Worm (Caenorhabditis elegans) whole organism, L4/young adult: ENCODE results near the gene C02F5.13.

Experiments used
- W03F9.2 ChIP-seq: fragments of 150-350 bp; optimal IDR thresholded peaks from 2 replicates; lab custom pipeline; 2014; ENCODE audit warnings: missing biosample characterization, missing genetic modification characterization
- dao-5 ChIP-seq: sonication (generic microtip); optimal IDR thresholded peaks from 2 replicates; lab custom pipeline; 2016; ENCODE audit warnings: missing genotype, missing genetic modification characterization, moderate library complexity, missing compliant biosample characterization
- him-1 ChIP-seq: sonication (generic microtip); optimal IDR thresholded peaks from 2 replicates; lab custom pipeline; 2016; ENCODE audit warnings: missing genotype, missing genetic modification reagents, missing genetic modification characterization, missing compliant biosample characterization

The C02F5.13 gene

ce11 chrIII:8232634-8233033 lies 14.5 kb upstream of the C02F5.13 start, which contains the start of gene henn-1:
Gene henn-1, plus strand, starts transcription at chrIII:8232651.
- TF ChIP-seq W03F9.2, result no peak
- TF ChIP-seq dao-5 (tag; lab: Kevin White, UChicago), result no peak
- TF ChIP-seq him-1 (tag; lab: Kevin White, UChicago), result no peak

- no peak for TF ChIP-seq dao-5 (tag; lab: Kevin White, UChicago)
- no peak for TF ChIP-seq him-1 (tag; lab: Kevin White, UChicago)
- no peak for TF ChIP-seq W03F9.2
Observed at ce11 chrIII:8235358-8235757, 11.8 kb upstream of the C02F5.13 start, which contains the start of gene C02F5.14. Gene C02F5.14, minus strand, starts transcription at chrIII:8235514.

ce11 chrIII:8235880-8236279 lies 11.3 kb upstream of the C02F5.13 start, which contains the start of gene C02F5.5:
Gene C02F5.5, plus strand, starts transcription at chrIII:8236180.
- TF ChIP-seq him-1 (tag; lab: Kevin White, UChicago) (no peak), W03F9.2 (no peak), dao-5 (tag; lab: Kevin White, UChicago) (no peak)

ce11 chrIII:8237827-8238226 lies 9.3 kb upstream of the C02F5.13 start, which contains the start of gene tsp-2:
Gene tsp-2, minus strand, starts transcription at chrIII:8237935.
- TF ChIP-seq dao-5 (tag; lab: Kevin White, UChicago) (no peak), W03F9.2 (no peak), him-1 (tag; lab: Kevin White, UChicago) (no peak)

DNA sequence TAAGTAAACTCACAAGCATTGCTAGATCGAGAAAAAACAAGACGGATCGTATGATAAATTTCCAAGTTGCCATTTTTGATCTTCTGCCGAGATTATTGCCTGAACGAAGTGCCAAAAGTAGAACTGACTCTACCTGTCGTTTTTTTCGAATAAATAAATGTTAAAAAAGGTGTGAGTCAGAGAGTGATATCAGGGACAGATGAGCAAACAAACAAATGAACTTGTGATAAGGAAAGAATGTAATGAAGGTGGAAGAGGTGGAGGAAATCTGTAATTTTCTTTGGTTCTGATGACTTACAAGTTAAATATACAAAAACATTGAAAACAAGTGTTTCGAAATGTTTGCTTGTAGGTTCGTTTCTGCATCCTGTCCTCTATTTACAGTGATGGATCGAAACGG lies 7.8 kb upstream of the C02F5.13 start, which contains the start of gene tsp-1:
Gene tsp-1, minus strand, starts transcription at position 99 of the 400 bp plus-strand sequence.
- TF ChIP-seq W03F9.2 (no peak), dao-5 (tag; lab: Kevin White, UChicago) (no peak), him-1 (tag; lab: Kevin White, UChicago) (no peak)

DNA sequence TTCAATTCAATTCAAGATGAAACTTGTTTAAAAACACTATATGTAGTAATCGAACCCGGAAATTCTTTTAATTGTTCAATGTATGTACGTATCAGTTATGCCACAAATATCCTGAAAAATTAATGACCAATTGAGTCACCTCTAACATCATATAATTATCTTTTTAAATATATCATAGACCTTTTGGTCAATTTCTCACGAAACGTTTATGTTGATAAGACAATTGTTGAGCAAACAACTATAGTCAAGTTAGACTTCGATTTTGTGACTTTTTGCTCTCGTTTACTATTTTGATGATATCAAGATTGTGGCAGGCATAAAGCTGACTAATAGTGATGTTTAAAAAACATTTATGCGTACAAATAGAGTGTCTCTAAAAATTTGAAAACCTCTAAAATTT lies 6.9 kb upstream of the C02F5.13 start:
- no peak for TF ChIP-seq dao-5 (tag; lab: Kevin White, UChicago)
- TF ChIP-seq him-1 (tag; lab: Kevin White, UChicago), result no peak
- no peak for TF ChIP-seq W03F9.2

ce11 chrIII:8240948-8241347 lies 6.2 kb upstream of the C02F5.13 start:
- TF ChIP-seq dao-5 (tag; lab: Kevin White, UChicago) (no peak), W03F9.2 (no peak), him-1 (tag; lab: Kevin White, UChicago) (no peak)

DNA sequence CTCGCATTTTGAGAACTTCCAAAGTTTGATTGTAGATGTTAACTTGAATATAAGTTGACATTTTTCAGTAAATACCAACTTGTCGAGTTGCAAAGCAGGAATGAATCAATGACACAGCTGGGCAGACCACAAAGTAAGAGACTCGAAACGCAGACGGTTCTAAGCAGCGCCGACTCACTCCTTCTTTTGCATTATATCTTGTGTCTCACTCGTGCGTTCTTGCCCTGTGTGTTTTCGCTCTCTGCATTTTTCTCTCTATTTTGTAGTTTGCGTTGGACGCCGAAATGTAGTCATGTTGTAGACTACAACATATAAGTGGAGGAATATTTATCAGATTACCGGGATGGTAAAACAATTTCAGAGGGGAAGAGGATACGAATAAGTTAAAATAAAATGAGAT lies 4.3 kb upstream of the C02F5.13 start, which contains the start of gene C02F5.12:
Gene C02F5.12, minus strand, starts transcription at position 221 of the 400 bp plus-strand sequence.
- TF ChIP-seq him-1 (tag; lab: Kevin White, UChicago) (no peak), dao-5 (tag; lab: Kevin White, UChicago) (no peak), W03F9.2 (no peak)

ce11 chrIII:8244052-8244451 lies 3.1 kb upstream of the C02F5.13 start, which contains the start of the genes pbs-6 and cids-1:
Gene pbs-6, minus strand, starts transcription at chrIII:8244092.
Gene cids-1, plus strand, starts transcription at chrIII:8244445.
- TF ChIP-seq him-1 (tag; lab: Kevin White, UChicago), result no peak

ce11 chrIII:8245591-8245990 lies 1.6 kb upstream of the C02F5.13 start, which contains the start of gene C02F5.3:
Gene C02F5.3, plus strand, starts transcription at chrIII:8245891.
- no peak for TF ChIP-seq dao-5 (tag; lab: Kevin White, UChicago)
- no peak for TF ChIP-seq him-1 (tag; lab: Kevin White, UChicago)
- no peak for TF ChIP-seq W03F9.2

ce11 chrIII:8249381-8249780 lies 2.2 kb downstream of the C02F5.13 start, which contains the start of the genes C02F5.10 and C02F5.2:
Gene C02F5.10, minus strand, starts transcription at chrIII:8249481.
Gene C02F5.2, plus strand, starts transcription at chrIII:8249619.
- TF ChIP-seq him-1 (tag; lab: Kevin White, UChicago), result no peak
- no peak for TF ChIP-seq dao-5 (tag; lab: Kevin White, UChicago)
- TF ChIP-seq W03F9.2, result no peak

DNA sequence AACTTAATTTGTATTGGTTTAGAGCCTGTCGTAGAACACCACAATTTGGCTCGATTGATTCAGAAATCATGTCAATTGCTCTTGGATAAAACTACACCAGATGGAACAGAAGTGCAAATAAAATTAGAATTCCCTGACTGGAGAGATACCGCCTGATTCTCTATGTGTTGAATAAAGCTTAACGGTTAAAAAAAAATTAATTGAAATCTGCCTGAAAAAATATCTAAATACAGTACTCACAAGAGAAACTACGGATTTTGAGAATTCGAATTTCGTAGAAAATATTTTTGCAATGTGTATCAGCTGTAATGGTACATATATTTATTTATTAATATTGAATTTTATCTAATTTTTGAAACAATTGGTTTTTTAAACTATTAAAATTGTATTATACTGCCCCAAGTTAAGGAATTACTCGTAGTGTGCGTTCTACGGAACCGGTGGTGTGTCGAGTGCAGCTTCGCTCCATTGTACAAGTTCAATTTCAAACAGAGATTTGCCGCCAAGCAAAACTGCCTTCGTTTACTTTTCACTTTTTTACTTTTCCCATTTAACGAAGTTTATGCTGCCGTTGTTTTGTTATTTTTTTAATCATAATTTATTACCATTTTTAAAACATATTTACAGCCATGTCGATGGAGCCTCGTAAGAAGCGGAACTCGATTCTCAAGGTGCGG lies 3.0 kb downstream of the C02F5.13 start, which contains the start of gene knl-1:
Gene knl-1, plus strand, starts transcription at position 626 of the 677 bp plus-strand sequence.
- TF ChIP-seq W03F9.2 (peak; percentile 50), dao-5 (tag; lab: Kevin White, UChicago) (no peak), him-1 (tag; lab: Kevin White, UChicago) (no peak)

- TF ChIP-seq him-1 (tag; lab: Kevin White, UChicago), result no peak
- no peak for TF ChIP-seq dao-5 (tag; lab: Kevin White, UChicago)
- TF ChIP-seq W03F9.2, result no peak
Observed at ce11 chrIII:8254938-8255337, 7.8 kb downstream of the C02F5.13 start, which contains the start of gene F09G8.5. Gene F09G8.5, plus strand, starts transcription at chrIII:8254975.

DNA sequence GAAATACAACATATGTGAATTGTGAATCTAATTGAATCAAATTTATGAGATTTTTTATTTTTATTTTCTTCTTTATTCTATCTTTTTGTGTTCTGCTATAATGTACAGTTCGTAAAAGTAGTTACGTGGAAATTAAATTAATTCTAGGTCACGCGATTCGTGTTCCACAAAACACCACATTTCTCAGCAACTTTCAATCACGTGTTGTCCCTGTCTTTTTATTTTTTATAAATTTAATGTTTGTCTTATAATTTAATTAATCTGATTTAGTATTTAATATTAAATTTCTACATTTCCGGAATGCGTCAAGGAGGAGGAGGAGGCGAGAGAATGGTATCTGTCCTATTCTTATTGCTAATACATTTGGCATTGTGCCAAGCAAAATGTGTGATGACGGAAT lies 10.9 kb downstream of the C02F5.13 start, which contains the start of gene ncr-2:
Gene ncr-2, plus strand, starts transcription at position 301 of the 400 bp plus-strand sequence.
- TF ChIP-seq dao-5 (tag; lab: Kevin White, UChicago), result no peak
- no peak for TF ChIP-seq W03F9.2
- no peak for TF ChIP-seq him-1 (tag; lab: Kevin White, UChicago)
